Worm (Caenorhabditis elegans) whole organism, L1 larva: ENCODE results near the gene sut-2.

Source experiments
- C16A3.4 ChIP-seq: fragments of 150-350 bp; optimal IDR thresholded peaks from 2 replicates; lab custom pipeline; 2014; ENCODE audit warnings: missing biosample characterization, missing genetic modification characterization
- C34B4.2 ChIP-seq: sonication (generic microtip); optimal IDR thresholded peaks from 2 replicates; lab custom pipeline; 2017; ENCODE audit warnings: mild to moderate bottlenecking, missing genetic modification characterization, missing compliant biosample characterization
- F16B12.6 ChIP-seq: fragments of 150-350 bp; optimal IDR thresholded peaks from 2 replicates; lab custom pipeline; 2014; ENCODE audit warnings: missing biosample characterization, missing genetic modification characterization
- alr-1 ChIP-seq: fragments of 200-800 bp; sonication (Bioruptor generic); optimal IDR thresholded peaks from 2 replicates; lab custom pipeline; 2018; ENCODE audit warnings: borderline replicate concordance, mild to moderate bottlenecking, missing genetic modification characterization, missing compliant biosample characterization
- blmp-1 ChIP-seq: fragments of 150-350 bp; optimal IDR thresholded peaks from 2 replicates; lab custom pipeline; 2014; ENCODE audit warnings: missing biosample characterization, missing genetic modification characterization
- ceh-8 ChIP-seq: fragments of 200-800 bp; sonication (Bioruptor generic); optimal IDR thresholded peaks from 2 replicates; lab custom pipeline; 2018; ENCODE audit warnings: mild to moderate bottlenecking, missing genetic modification characterization, moderate library complexity, missing compliant biosample characterization
- ceh-82 ChIP-seq, 3 experiments: fragments of 150-350 bp in 1 of 3; sonication (generic microtip) in 2 of 3; optimal IDR thresholded peaks; 2 replicates each; lab custom pipeline; 2014 to 2017; ENCODE audit warnings: missing biosample characterization in 3 of 3, missing genetic modification characterization in 3 of 3
- ceh-90 ChIP-seq: sonication (generic microtip); optimal IDR thresholded peaks from 2 replicates; lab custom pipeline; 2016; ENCODE audit warnings: missing genetic modification characterization, missing compliant biosample characterization
- dpl-1 ChIP-seq, 3 experiments: fragments of 150-350 bp in 2 of 3; sonication (generic microtip) in 1 of 3; optimal IDR thresholded peaks; 2 replicates each; lab custom pipeline; 2014 to 2017; ENCODE audit warnings: missing biosample characterization in 3 of 3, missing genetic modification characterization in 3 of 3, missing genetic modification reagents in 3 of 3
- dsc-1 ChIP-seq: sonication (generic microtip); optimal IDR thresholded peaks from 2 replicates; lab custom pipeline; 2016; ENCODE audit warnings: mild to moderate bottlenecking, missing genetic modification characterization, missing compliant biosample characterization
- efl-1 ChIP-seq, 4 experiments: fragments of 150-350 bp; optimal IDR thresholded peaks in 3 of 4; peaks in 1 of 4; 1 replicate in 1 of 4; 2 replicates in 3 of 4; lab custom pipeline; 2014; ENCODE audit warnings: missing biosample characterization in 2 of 4, missing genetic modification characterization in 2 of 4, missing genetic modification reagents in 2 of 4
- egl-13 ChIP-seq: sonication (generic microtip); optimal IDR thresholded peaks from 2 replicates; lab custom pipeline; 2016; ENCODE audit warnings: missing genotype, missing genetic modification reagents, missing genetic modification characterization, missing compliant biosample characterization
- elt-2 ChIP-seq: sonication (generic microtip); optimal IDR thresholded peaks from 2 replicates; lab custom pipeline; 2016; ENCODE audit warnings: missing genetic modification characterization, mild to moderate bottlenecking, inconsistent platforms, missing compliant biosample characterization, missing genetic modification reagents
- elt-3 ChIP-seq, 6 experiments: fragments of 150-350 bp in 1 of 6; sonication (generic microtip); optimal IDR thresholded peaks; 2 replicates each; lab custom pipeline; 2017 to 2018; ENCODE audit warnings: missing biosample characterization in 6 of 6, missing genetic modification characterization in 6 of 6, inconsistent platforms in 1 of 6
- fkh-8 ChIP-seq: sonication (generic microtip); optimal IDR thresholded peaks from 2 replicates; lab custom pipeline; 2016; ENCODE audit warnings: mild to moderate bottlenecking, missing genetic modification characterization, missing compliant biosample characterization
- fos-1 ChIP-seq: fragments of 150-350 bp; optimal IDR thresholded peaks from 2 replicates; lab custom pipeline; 2014; ENCODE audit warnings: missing biosample characterization, missing genetic modification characterization
- grh-1 ChIP-seq: fragments of 200-800 bp; sonication (Bioruptor generic); IDR thresholded peaks from 2 replicates; pipeline ENCODE4 v1.3.6; 2022; ENCODE audit warnings: missing genetic modification reagents, missing genetic modification characterization, missing compliant biosample characterization
- hlh-4 ChIP-seq: sonication (generic microtip); optimal IDR thresholded peaks from 2 replicates; lab custom pipeline; 2016; ENCODE audit warnings: mild to moderate bottlenecking, missing genetic modification characterization, missing compliant biosample characterization
- hpl-2 ChIP-seq: fragments of 150-350 bp; optimal IDR thresholded peaks from 2 replicates; lab custom pipeline; 2014; ENCODE audit warnings: missing biosample characterization, missing genetic modification reagents, missing genetic modification characterization
- irx-1 ChIP-seq: sonication (generic microtip); optimal IDR thresholded peaks from 2 replicates; lab custom pipeline; 2016; ENCODE audit warnings: missing genetic modification characterization, missing compliant biosample characterization
- isw-1 ChIP-seq: fragments of 200-800 bp; sonication (Bioruptor generic); IDR thresholded peaks from 2 replicates; pipeline ENCODE4 v1.3.6; 2022; ENCODE audit warnings: missing genetic modification characterization, missing compliant biosample characterization
- lin-15B ChIP-seq: fragments of 150-350 bp; sonication (generic microtip); optimal IDR thresholded peaks from 3 replicates; lab custom pipeline; 2014; ENCODE audit warnings: missing biosample characterization, missing genetic modification characterization
- lin-35 ChIP-seq, 2 experiments: fragments of 150-350 bp; optimal IDR thresholded peaks; 2 replicates each; lab custom pipeline; 2014; ENCODE audit warnings: missing biosample characterization in 2 of 2, missing genetic modification characterization in 2 of 2, missing genetic modification reagents in 2 of 2
- lin-39 ChIP-seq: fragments of 150-350 bp; optimal IDR thresholded peaks from 2 replicates; lab custom pipeline; 2014; ENCODE audit warnings: missing biosample characterization, missing genetic modification reagents, missing genetic modification characterization
- lsy-2 ChIP-seq, 2 experiments: fragments of 150-350 bp; optimal IDR thresholded peaks; 2 replicates each; lab custom pipeline; 2014; ENCODE audit warnings: missing biosample characterization in 2 of 2, missing genetic modification characterization in 2 of 2
- mdl-1 ChIP-seq, 2 experiments: fragments of 150-350 bp; optimal IDR thresholded peaks; 2 replicates each; lab custom pipeline; 2014 to 2017; ENCODE audit warnings: missing biosample characterization in 2 of 2, missing genetic modification characterization in 2 of 2, inconsistent platforms in 1 of 2
- mep-1 ChIP-seq: fragments of 150-350 bp; optimal IDR thresholded peaks from 2 replicates; lab custom pipeline; 2014; ENCODE audit warnings: missing biosample characterization, missing genetic modification characterization
- nhr-20 ChIP-seq: sonication (generic microtip); optimal IDR thresholded peaks from 2 replicates; lab custom pipeline; 2016; ENCODE audit warnings: mild to moderate bottlenecking, missing genetic modification characterization, missing compliant biosample characterization
- nhr-47 ChIP-seq: sonication (generic microtip); optimal IDR thresholded peaks from 2 replicates; lab custom pipeline; 2016; ENCODE audit warnings: mild to moderate bottlenecking, missing genetic modification characterization, moderate library complexity, missing compliant biosample characterization
- nhr-71 ChIP-seq: sonication (generic microtip); optimal IDR thresholded peaks from 2 replicates; lab custom pipeline; 2016; ENCODE audit warnings: mild to moderate bottlenecking, missing genetic modification characterization, moderate library complexity, missing compliant biosample characterization
- nhr-76 ChIP-seq: sonication (generic microtip); optimal IDR thresholded peaks from 2 replicates; lab custom pipeline; 2017; ENCODE audit warnings: missing biosample characterization, missing genetic modification characterization
- nhr-85 ChIP-seq: sonication (generic microtip); peaks from one replicate; lab custom pipeline; 2016; ENCODE audit warnings: missing genetic modification characterization, inconsistent platforms, missing compliant biosample characterization
- nhr-90 ChIP-seq: sonication (generic microtip); optimal IDR thresholded peaks from 2 replicates; lab custom pipeline; 2016; ENCODE audit warnings: mild to moderate bottlenecking, missing genetic modification characterization, missing compliant biosample characterization; ENCODE audit not compliant: poor library complexity
- pag-3 ChIP-seq: sonication (generic microtip); optimal IDR thresholded peaks from 2 replicates; lab custom pipeline; 2017; ENCODE audit warnings: missing genetic modification characterization, mild to moderate bottlenecking, missing compliant biosample characterization, antibody characterized with exemption, borderline replicate concordance; ENCODE audit not compliant: insufficient read depth
- skn-1 ChIP-seq: fragments of 150-350 bp; optimal IDR thresholded peaks from 2 replicates; lab custom pipeline; 2014; ENCODE audit warnings: missing biosample characterization, missing genetic modification characterization
- snpc-4 ChIP-seq: fragments of 150-350 bp; optimal IDR thresholded peaks from 2 replicates; lab custom pipeline; 2014; ENCODE audit warnings: missing biosample characterization, missing genetic modification characterization
- snu-23 ChIP-seq: sonication (generic microtip); optimal IDR thresholded peaks from 2 replicates; lab custom pipeline; 2016; ENCODE audit warnings: missing genetic modification characterization, missing compliant biosample characterization
- sox-4 ChIP-seq: sonication (generic microtip); optimal IDR thresholded peaks from 2 replicates; lab custom pipeline; 2016; ENCODE audit warnings: missing genetic modification characterization, missing compliant biosample characterization
- swsn-7 ChIP-seq: sonication (generic microtip); optimal IDR thresholded peaks from 2 replicates; lab custom pipeline; 2016; ENCODE audit warnings: missing genetic modification characterization, missing compliant biosample characterization
- tbx-2 ChIP-seq: sonication (generic microtip); optimal IDR thresholded peaks from 2 replicates; lab custom pipeline; 2016; ENCODE audit warnings: missing genetic modification characterization, missing compliant biosample characterization
- tlp-1 ChIP-seq: fragments of 150-350 bp; optimal IDR thresholded peaks from 2 replicates; lab custom pipeline; 2014; ENCODE audit warnings: missing biosample characterization, missing genetic modification characterization
- unc-86 ChIP-seq: sonication (generic microtip); optimal IDR thresholded peaks from 2 replicates; lab custom pipeline; 2016; ENCODE audit warnings: missing genetic modification characterization, missing compliant biosample characterization
- xbp-1 ChIP-seq: sonication (generic microtip); optimal IDR thresholded peaks from 2 replicates; lab custom pipeline; 2016; ENCODE audit warnings: missing genetic modification characterization, missing compliant biosample characterization

Gene sut-2

ce11 chrV:4615802-4616201 is 46.0 kb upstream of the sut-2 start, which contains the start of the genes Y61A9LA.10 and F54D11.4:
TSS of gene Y61A9LA.10 (minus strand) at chrV:4615817.
TSS of gene F54D11.4 (plus strand) at chrV:4616151.
- TF ChIP-seq lsy-2 (tag; optimal IDR thresholded peaks at IDR 0.05; lab: Kevin White, UChicago) (peak; percentile 70 to 78), snu-23 (GFP tag; lab: Kevin White, UChicago) (peak; percentile 63), C16A3.4 (peak; percentile 39), elt-2 (tag; lab: Kevin White, UChicago) (peak; percentile 28), dpl-1 (GFP tag; optimal IDR thresholded peaks at IDR 0.05; lab: Kevin White, UChicago) (peak; percentile 53 to 73 (median 66)), efl-1 (optimal IDR thresholded peaks at IDR 0.05; lab: Kevin White, UChicago) (peak; percentile 55 to 63), efl-1 (GFP tag; optimal IDR thresholded peaks at IDR 0.05 in 1 of 2; lab: Kevin White, UChicago) (peak; percentile 66 to 94), nhr-85 (tag; lab: Kevin White, UChicago) (peak; percentile 79), tlp-1 (tag; lab: Kevin White, UChicago) (no peak), nhr-47 (tag; lab: Kevin White, UChicago) (peak; percentile 80), pag-3 (tag; lab: Kevin White, UChicago) (no peak), nhr-90 (tag; lab: Kevin White, UChicago) (peak; percentile 69), unc-86 (peak; percentile 40), nhr-71 (tag; lab: Kevin White, UChicago) (peak; percentile 79), lin-39 (tag; lab: Kevin White, UChicago) (peak; percentile 32), C34B4.2 (tag; lab: Kevin White, UChicago) (no peak), fos-1 (peak; percentile 11), egl-13 (peak; percentile 48), lin-35 (GFP tag; optimal IDR thresholded peaks at IDR 0.05; lab: Kevin White, UChicago) (peak; percentile 54 to 75), lin-15B (tag; lab: Kevin White, UChicago) (peak; percentile 36), alr-1 (no peak), irx-1 (peak; percentile 58), F16B12.6 (peak; percentile 5), hlh-4 (tag; lab: Kevin White, UChicago) (no peak), elt-3 (tag; optimal IDR thresholded peaks at IDR 0.05; lab: Kevin White, UChicago) (peak in 1 of 6 experiments; percentile 43), snpc-4 (tag; lab: Kevin White, UChicago) (peak; percentile 13), swsn-7 (peak; percentile 67), ceh-90 (tag; lab: Kevin White, UChicago) (no peak), skn-1 (tag; lab: Kevin White, UChicago) (peak; percentile 54), hpl-2 (GFP tag; lab: Kevin White, UChicago) (peak; percentile 15), isw-1 (GFP tag; lab: Robert Waterston, UW) (peak; percentile 19; the same call in 1 of the 2 replicates), nhr-20 (tag; lab: Kevin White, UChicago) (peak; percentile 59), nhr-76 (tag; lab: Kevin White, UChicago) (no peak), ceh-82 (tag; optimal IDR thresholded peaks at IDR 0.05; lab: Kevin White, UChicago) (peak; percentile 34 to 52 (median 35)), fkh-8 (tag; lab: Kevin White, UChicago) (no peak), grh-1 (0 out of 2 replicates have a peak, but pooled peaks have one; percentile 9), dsc-1 (peak; percentile 66), mdl-1 (tag; optimal IDR thresholded peaks at IDR 0.05; lab: Kevin White, UChicago) (no peak), tbx-2 (peak; percentile 61), sox-4 (tag; lab: Kevin White, UChicago) (peak; percentile 24), ceh-8 (GFP tag; lab: Kevin White, UChicago) (no peak), mep-1 (tag; lab: Kevin White, UChicago) (peak; percentile 84), blmp-1 (peak; percentile 39), xbp-1 (peak; percentile 74)
